Fruit fly (Drosophila melanogaster) whole organism, embryonic: ENCODE measurements around the gene Polr1H.
A peak's percentile ranks its signal among the peaks of the same experiment; 100 is the strongest.

Experiments
- ATbp ChIP-seq: fragments of 200-800 bp; sonication (Bioruptor generic); optimal IDR thresholded peaks from 2 replicates; lab custom pipeline; 2017; ENCODE audit warnings: missing biosample characterization, mild to moderate bottlenecking, missing genetic modification characterization, missing genetic modification reagents
- Awh ChIP-seq: fragments of 200-800 bp; sonication (Bioruptor generic); IDR thresholded peaks from 2 replicates; pipeline ENCODE4, ENCODE4 v1.3.6; 2022; ENCODE audit warnings: missing biosample characterization, missing genetic modification characterization
- CG13287 ChIP-seq: fragments of 200-800 bp; sonication (Bioruptor generic); IDR thresholded peaks from 2 replicates; pipeline ENCODE4 v1.3.6; 2022; ENCODE audit warnings: missing biosample characterization, missing genetic modification characterization; ENCODE audit not compliant: partially characterized antibody
- CG17361 ChIP-seq: fragments of 200-800 bp; sonication (Bioruptor generic); IDR thresholded peaks from 3 replicates; pipeline ENCODE4 v1.3.6; 2022; ENCODE audit warnings: missing biosample characterization, missing genetic modification characterization
- CG17385 ChIP-seq: fragments of 200-800 bp; sonication (Bioruptor generic); optimal IDR thresholded peaks from 3 replicates; lab custom pipeline; 2018; ENCODE audit warnings: missing biosample characterization, mild to moderate bottlenecking, missing genetic modification characterization
- CG2129 ChIP-seq: fragments of 200-800 bp; sonication (Bioruptor generic); IDR thresholded peaks from 2 replicates; pipeline ENCODE4 v1.3.6; 2022; ENCODE audit warnings: missing biosample characterization, missing genetic modification characterization; ENCODE audit not compliant: partially characterized antibody
- CG30020 ChIP-seq: fragments of 200-800 bp; optimal IDR thresholded peaks from 2 replicates; lab custom pipeline; 2019; ENCODE audit warnings: missing biosample characterization, mild to moderate bottlenecking, missing genetic modification characterization, moderate library complexity
- CG4404 ChIP-seq: fragments of 200-800 bp; sonication (Bioruptor generic); IDR thresholded peaks from 2 replicates; pipeline ENCODE4 v1.3.6; 2022; ENCODE audit warnings: missing biosample characterization, missing genetic modification characterization
- CG4424 ChIP-seq: fragments of 200-800 bp; sonication (Bioruptor generic); optimal IDR thresholded peaks from 3 replicates; lab custom pipeline; 2016; ENCODE audit warnings: missing biosample characterization, missing genetic modification characterization
- CG4820 ChIP-seq: fragments of 200-800 bp; sonication (Bioruptor generic); optimal IDR thresholded peaks from 3 replicates; lab custom pipeline; 2016; ENCODE audit warnings: missing biosample characterization, missing genetic modification characterization
- CG6683 ChIP-seq: fragments of 200-800 bp; sonication (Bioruptor generic); optimal IDR thresholded peaks from 2 replicates; lab custom pipeline; 2017; ENCODE audit warnings: missing biosample characterization, mild to moderate bottlenecking, missing genetic modification characterization, missing genetic modification reagents
- CG7372 ChIP-seq: fragments of 200-800 bp; sonication (Bioruptor generic); IDR thresholded peaks from 2 replicates; pipeline ENCODE4 v1.3.6; 2022; ENCODE audit warnings: missing biosample characterization, missing genetic modification characterization
- CG7839 ChIP-seq: fragments of 200-800 bp; sonication (Bioruptor generic); optimal IDR thresholded peaks from 3 replicates; lab custom pipeline; 2018; ENCODE audit warnings: missing biosample characterization, mild to moderate bottlenecking, missing genetic modification characterization, moderate library complexity
- CG9797 ChIP-seq: fragments of 200-800 bp; sonication (Bioruptor generic); optimal IDR thresholded peaks from 3 replicates; lab custom pipeline; 2018; ENCODE audit warnings: missing biosample characterization, mild to moderate bottlenecking, missing genetic modification characterization
- CG9876 ChIP-seq: fragments of 200-800 bp; sonication (Bioruptor generic); optimal IDR thresholded peaks from 2 replicates; lab custom pipeline; 2016; ENCODE audit warnings: missing biosample characterization, missing genetic modification characterization
- CTCF ChIP-seq: fragments of 200-800 bp; sonication (Bioruptor generic); optimal IDR thresholded peaks from 2 replicates; lab custom pipeline; 2017; ENCODE audit warnings: missing biosample characterization, mild to moderate bottlenecking, missing genetic modification characterization, moderate library complexity
- Ets97D ChIP-seq: fragments of 200-800 bp; sonication (Bioruptor generic); optimal IDR thresholded peaks from 3 replicates; lab custom pipeline; 2016; ENCODE audit warnings: missing biosample characterization, missing genetic modification characterization
- GATAe ChIP-seq: fragments of 200-800 bp; sonication (Bioruptor generic); conservative IDR thresholded peaks from 2 replicates; pipeline ENCODE4 v1.3.6; 2022; ENCODE audit warnings: missing biosample characterization, missing genetic modification characterization
- Hand ChIP-seq: fragments of 200-800 bp; sonication (Bioruptor generic); optimal IDR thresholded peaks from 2 replicates; lab custom pipeline; 2017; ENCODE audit warnings: mild to moderate bottlenecking, missing biosample characterization, missing genetic modification reagents, missing genetic modification characterization
- HmgZ ChIP-seq: fragments of 200-800 bp; sonication (Bioruptor generic); optimal IDR thresholded peaks from 2 replicates; lab custom pipeline; 2018; ENCODE audit warnings: missing biosample characterization, mild to moderate bottlenecking, missing genetic modification characterization
- Hr51 ChIP-seq, 2 experiments: fragments of 200-800 bp; sonication (Bioruptor generic); optimal IDR thresholded peaks; 2 replicates in 1 of 2; 3 replicates in 1 of 2; lab custom pipeline; 2016 to 2018; ENCODE audit warnings: missing biosample characterization in 2 of 2, missing genetic modification characterization in 2 of 2, mild to moderate bottlenecking in 1 of 2, moderate library complexity in 1 of 2
- Hr78 ChIP-seq, 2 experiments: fragments of 200-800 bp in 1 of 2; fragments of >200 bp in 1 of 2; sonication (Bioruptor generic) in 1 of 2; optimal IDR thresholded peaks; 2 replicates each; lab custom pipeline; 2017 to 2019; ENCODE audit warnings: missing biosample characterization in 2 of 2, missing genetic modification characterization in 2 of 2, mild to moderate bottlenecking in 1 of 2, moderate library complexity in 1 of 2
- Lhr ChIP-seq: fragments of 200-800 bp; sonication (Bioruptor generic); optimal IDR thresholded peaks from 3 replicates; lab custom pipeline; 2017; ENCODE audit warnings: mild to moderate bottlenecking, missing biosample characterization, missing genetic modification reagents, missing genetic modification characterization
- MBD-R2 ChIP-seq: fragments of 200-800 bp; sonication (Bioruptor generic); IDR thresholded peaks from 2 replicates; pipeline ENCODE4 v1.3.6; 2022; ENCODE audit warnings: missing biosample characterization, missing genetic modification characterization
- MESR4 ChIP-seq: fragments of 200-800 bp; sonication (Bioruptor generic); optimal IDR thresholded peaks from 2 replicates; lab custom pipeline; 2018; ENCODE audit warnings: missing biosample characterization, mild to moderate bottlenecking, missing genetic modification characterization, moderate library complexity
- Mad ChIP-seq: fragments of 200-800 bp; sonication (Bioruptor generic); optimal IDR thresholded peaks from 2 replicates; lab custom pipeline; 2016; ENCODE audit warnings: missing biosample characterization, missing genetic modification characterization
- Med ChIP-seq: fragments of 200-800 bp; sonication (Bioruptor generic); peaks from one replicate; lab custom pipeline; 2016; ENCODE audit warnings: missing biosample characterization, missing genetic modification characterization, mild to moderate bottlenecking, inconsistent platforms, moderate library complexity
- NFAT ChIP-seq: fragments of 200-800 bp; sonication (Bioruptor generic); IDR thresholded peaks from 2 replicates; pipeline ENCODE4 v1.3.6; 2022; ENCODE audit warnings: missing biosample characterization, missing genetic modification characterization
- Nf-YC ChIP-seq: fragments of 200-800 bp; optimal IDR thresholded peaks from 3 replicates; lab custom pipeline; 2019; ENCODE audit warnings: missing biosample characterization, mild to moderate bottlenecking, missing genetic modification characterization, moderate library complexity
- Oli ChIP-seq: fragments of 200-800 bp; sonication (Bioruptor generic); optimal IDR thresholded peaks from 2 replicates; lab custom pipeline; 2018; ENCODE audit warnings: missing biosample characterization, mild to moderate bottlenecking, missing genetic modification characterization, moderate library complexity
- Sin3A ChIP-seq: fragments of >200 bp; optimal IDR thresholded peaks from 2 replicates; lab custom pipeline; 2018
- Six4 ChIP-seq: fragments of 200-800 bp; sonication (Bioruptor generic); optimal IDR thresholded peaks from 2 replicates; lab custom pipeline; 2016; ENCODE audit warnings: missing biosample characterization, missing genetic modification characterization
- ap ChIP-seq: fragments of 200-800 bp; sonication (Bioruptor generic); IDR thresholded peaks from 2 replicates; pipeline ENCODE4 v1.3.6; 2022; ENCODE audit warnings: missing biosample characterization, missing genetic modification characterization
- ato ChIP-seq: fragments of 200-800 bp; sonication (Bioruptor generic); IDR thresholded peaks from 2 replicates; pipeline ENCODE4 v1.3.6; 2022; ENCODE audit warnings: missing biosample characterization, missing genetic modification characterization; ENCODE audit not compliant: partially characterized antibody
- bab2 ChIP-seq: fragments of 200-800 bp; sonication (Bioruptor generic); optimal IDR thresholded peaks from 2 replicates; lab custom pipeline; 2016; ENCODE audit warnings: missing biosample characterization, missing genetic modification characterization
- bsh ChIP-seq, 2 experiments: fragments of 200-800 bp; sonication (Bioruptor generic); optimal IDR thresholded peaks; 2 replicates each; lab custom pipeline; 2017 to 2018; ENCODE audit warnings: mild to moderate bottlenecking in 2 of 2, missing biosample characterization in 2 of 2, missing genetic modification characterization in 2 of 2, moderate library complexity in 1 of 2
- chinmo ChIP-seq: fragments of 200-800 bp; sonication (Bioruptor generic); IDR thresholded peaks from 4 replicates; pipeline ENCODE4 v1.3.6; 2022; ENCODE audit warnings: missing biosample characterization, missing genetic modification characterization; ENCODE audit not compliant: partially characterized antibody
- ci ChIP-seq: fragments of 200-800 bp; sonication (Bioruptor generic); IDR thresholded peaks from 3 replicates; pipeline ENCODE4 v1.3.6; 2022; ENCODE audit warnings: missing biosample characterization, missing genetic modification characterization
- corto ChIP-seq: fragments of 200-800 bp; sonication (Bioruptor generic); optimal IDR thresholded peaks from 2 replicates; lab custom pipeline; 2016; ENCODE audit warnings: missing biosample characterization, mild to moderate bottlenecking, missing genetic modification characterization, moderate library complexity
- disco-r ChIP-seq: fragments of 200-800 bp; sonication (Bioruptor generic); optimal IDR thresholded peaks from 2 replicates; lab custom pipeline; 2016; ENCODE audit warnings: missing biosample characterization, missing genetic modification characterization
- gfzf ChIP-seq: fragments of 200-800 bp; sonication (Bioruptor generic); optimal IDR thresholded peaks from 2 replicates; lab custom pipeline; 2016; ENCODE audit warnings: missing biosample characterization, mild to moderate bottlenecking, missing genetic modification characterization, moderate library complexity
- kay ChIP-seq: fragments of 200-800 bp; sonication (Bioruptor generic); optimal IDR thresholded peaks from 2 replicates; lab custom pipeline; 2016; ENCODE audit warnings: missing biosample characterization, missing genetic modification characterization
- klu ChIP-seq: fragments of 200-800 bp; sonication (Bioruptor generic); IDR thresholded peaks from 2 replicates; pipeline ENCODE4 v1.3.6; 2022; ENCODE audit warnings: missing biosample characterization, missing genetic modification characterization
- lab ChIP-seq: fragments of 200-800 bp; sonication (Bioruptor generic); optimal IDR thresholded peaks from 3 replicates; lab custom pipeline; 2017; ENCODE audit warnings: missing biosample characterization, missing genetic modification characterization, mild to moderate bottlenecking, moderate library complexity, missing genetic modification reagents
- slbo ChIP-seq: fragments of 200-800 bp; sonication (Bioruptor generic); IDR thresholded peaks from 2 replicates; pipeline ENCODE4 v1.3.6; 2022; ENCODE audit warnings: missing biosample characterization, missing genetic modification characterization
- sr ChIP-seq: fragments of 200-800 bp; sonication (Bioruptor generic); IDR thresholded peaks from 3 replicates; pipeline ENCODE4 v1.3.6; 2022; ENCODE audit warnings: missing biosample characterization, missing genetic modification characterization
- tap ChIP-seq: fragments of 200-800 bp; optimal IDR thresholded peaks from 3 replicates; lab custom pipeline; 2019; ENCODE audit warnings: missing biosample characterization, mild to moderate bottlenecking, missing genetic modification characterization, moderate library complexity
- tin ChIP-seq: fragments of 200-800 bp; sonication (Bioruptor generic); optimal IDR thresholded peaks from 3 replicates; lab custom pipeline; 2016; ENCODE audit warnings: missing biosample characterization, missing genetic modification characterization
- tll ChIP-seq, 2 experiments: fragments of 200-800 bp in 1 of 2; fragments of >200 bp in 1 of 2; sonication (Bioruptor generic) in 1 of 2; optimal IDR thresholded peaks; 2 replicates each; lab custom pipeline; 2017 to 2019; ENCODE audit warnings: missing biosample characterization in 2 of 2, missing genetic modification characterization in 2 of 2, mild to moderate bottlenecking in 1 of 2, moderate library complexity in 1 of 2
- trh ChIP-seq: fragments of 200-800 bp; sonication (Bioruptor generic); optimal IDR thresholded peaks from 2 replicates; lab custom pipeline; 2016; ENCODE audit warnings: missing biosample characterization, missing genetic modification characterization
- unc-4 ChIP-seq: fragments of 200-800 bp; sonication (Bioruptor generic); IDR thresholded peaks from 2 replicates; pipeline ENCODE4 v1.3.6; 2022; ENCODE audit warnings: missing biosample characterization, missing genetic modification characterization; ENCODE audit not compliant: partially characterized antibody

Gene Polr1H

DNA sequence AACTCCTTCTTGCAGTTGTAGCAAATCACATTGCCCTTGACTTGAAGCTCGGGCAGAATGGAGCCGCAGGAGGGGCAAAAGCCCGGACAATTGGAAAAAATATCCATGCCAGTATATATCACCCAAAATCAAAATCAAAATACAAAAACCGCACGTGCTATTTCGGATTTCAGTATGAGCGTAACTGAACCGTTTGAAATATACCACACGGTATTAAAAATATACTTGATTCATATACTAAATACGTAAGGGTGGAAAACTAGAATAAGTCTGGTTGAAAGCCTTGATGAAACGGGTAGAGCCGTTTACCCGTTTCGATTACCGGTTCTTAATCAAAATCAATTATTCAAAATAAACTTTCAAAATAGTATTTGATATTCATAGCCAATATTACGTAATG lies at the start of gene Polr1H (continued):
- TF ChIP-seq chinmo (GFP tag; lab: Robert Waterston, UW): 0 out of 4 replicates have a peak, but pooled peaks have one; percentile 57
- TF ChIP-seq CG6683 (GFP tag; lab: Kevin White, UChicago): no peak
- TF ChIP-seq bab2 (GFP tag; lab: Kevin White, UChicago): no peak
- TF ChIP-seq unc-4 (GFP tag; lab: Robert Waterston, UW): no peak
- TF ChIP-seq NFAT (GFP tag; lab: Robert Waterston, UW): no peak
- TF ChIP-seq MESR4: peak; percentile 61
- TF ChIP-seq sr (GFP tag; lab: Robert Waterston, UW): no peak
- no peak for TF ChIP-seq CG4404 (GFP tag; lab: Robert Waterston, UW)
- no peak for TF ChIP-seq CG7839
- TF ChIP-seq ATbp (GFP tag; lab: Kevin White, UChicago): no peak
- TF ChIP-seq CG13287 (GFP tag; lab: Robert Waterston, UW): peak; percentile 59
- TF ChIP-seq Lhr (GFP tag; lab: Kevin White, UChicago): peak; percentile 70
- no peak for TF ChIP-seq CG4820 (GFP tag; lab: Kevin White, UChicago)
- TF ChIP-seq CG30020 (tag; lab: Kevin White, UChicago): no peak
- no peak for TF ChIP-seq lab (GFP tag; lab: Kevin White, UChicago)
- no peak for TF ChIP-seq CG17385 (GFP tag; lab: Kevin White, UChicago)
- peak; percentile 68 for TF ChIP-seq Med (GFP tag; lab: Kevin White, UChicago)
- no peak for TF ChIP-seq Hr51 (GFP tag; optimal IDR thresholded peaks at IDR 0.05; lab: Kevin White, UChicago)
- TF ChIP-seq CG7372 (GFP tag; lab: Robert Waterston, UW): no peak
- no peak for TF ChIP-seq tll (GFP tag; optimal IDR thresholded peaks at IDR 0.05; lab: Kevin White, UChicago)
- no peak for TF ChIP-seq corto (GFP tag; lab: Kevin White, UChicago)
- TF ChIP-seq klu (GFP tag; lab: Robert Waterston, UW): no peak
- no peak for TF ChIP-seq disco-r
- no peak for TF ChIP-seq bsh (GFP tag; optimal IDR thresholded peaks at IDR 0.05; lab: Kevin White, UChicago)
- no peak for TF ChIP-seq CG4424 (GFP tag; lab: Kevin White, UChicago)
- no peak for TF ChIP-seq Sin3A (lab: Kevin White, UChicago)
- TF ChIP-seq CG2129 (GFP tag; lab: Robert Waterston, UW): no peak
- TF ChIP-seq gfzf (GFP tag; lab: Kevin White, UChicago): peak; percentile 96
- no peak for TF ChIP-seq ato
- TF ChIP-seq Ets97D (GFP tag; lab: Kevin White, UChicago): peak; percentile 72
- no peak for TF ChIP-seq Hr78 (GFP tag; optimal IDR thresholded peaks at IDR 0.05; lab: Kevin White, UChicago)
- no peak for TF ChIP-seq trh (GFP tag; lab: Kevin White, UChicago)
- no peak for TF ChIP-seq Oli (tag; lab: Kevin White, UChicago)
- TF ChIP-seq Awh (GFP tag; lab: Robert Waterston, UW): no peak
- TF ChIP-seq tap (tag; lab: Kevin White, UChicago): no peak
- TF ChIP-seq Hand (GFP tag; lab: Kevin White, UChicago): no peak
- no peak for TF ChIP-seq Mad (GFP tag; lab: Kevin White, UChicago)
- TF ChIP-seq ci (GFP tag; lab: Robert Waterston, UW): no peak
- TF ChIP-seq CG17361: no peak
- no peak for TF ChIP-seq CG9876
- TF ChIP-seq GATAe (GFP tag; lab: Robert Waterston, UW): no peak
- TF ChIP-seq Nf-YC: no peak
- no peak for TF ChIP-seq ap (GFP tag; lab: Robert Waterston, UW)
- no peak for TF ChIP-seq tin (GFP tag; lab: Kevin White, UChicago)
- TF ChIP-seq CTCF (GFP tag; lab: Kevin White, UChicago): peak; percentile 24
- TF ChIP-seq CG9797 (GFP tag; lab: Kevin White, UChicago): peak; percentile 74
- TF ChIP-seq Six4 (GFP tag; lab: Kevin White, UChicago): no peak
- TF ChIP-seq kay (GFP tag; lab: Kevin White, UChicago): no peak
- peak; percentile 44 for TF ChIP-seq HmgZ (tag; lab: Kevin White, UChicago)
- TF ChIP-seq slbo (GFP tag; lab: Robert Waterston, UW): no peak
- TF ChIP-seq MBD-R2 (GFP tag; lab: Robert Waterston, UW): peak; percentile 49; the same call in 1 of the 2 replicates
